Fruit fly (Drosophila melanogaster) whole organism, embryonic: ENCODE results near the gene kay.

Source experiments
- ATbp ChIP-seq: fragments of 200-800 bp; sonication (Bioruptor generic); optimal IDR thresholded peaks from 2 replicates; lab custom pipeline; 2017; ENCODE audit warnings: missing biosample characterization, mild to moderate bottlenecking, missing genetic modification characterization, missing genetic modification reagents
- Adf1 ChIP-seq: fragments of 200-800 bp; sonication (Bioruptor generic); IDR thresholded peaks from 2 replicates; pipeline ENCODE4 v1.3.6; 2022; ENCODE audit warnings: missing biosample characterization, missing genetic modification characterization
- Antp ChIP-seq: fragments of 200-800 bp; sonication (Bioruptor generic); optimal IDR thresholded peaks from 3 replicates; lab custom pipeline; 2016; ENCODE audit warnings: missing biosample characterization, missing genetic modification characterization
- Asciz ChIP-seq: fragments of 200-800 bp; sonication (Bioruptor generic); optimal IDR thresholded peaks from 2 replicates; lab custom pipeline; 2017; ENCODE audit warnings: missing biosample characterization, mild to moderate bottlenecking, missing genetic modification characterization, missing genetic modification reagents
- BEAF-32 ChIP-seq: fragments of 200-800 bp; sonication (Bioruptor generic); optimal IDR thresholded peaks from 3 replicates; lab custom pipeline; 2017; ENCODE audit warnings: missing biosample characterization, missing genetic modification characterization, mild to moderate bottlenecking, moderate library complexity, missing genetic modification reagents
- BtbVII ChIP-seq: fragments of 200-800 bp; sonication (Bioruptor generic); optimal IDR thresholded peaks from 3 replicates; lab custom pipeline; 2017; ENCODE audit warnings: missing biosample characterization, mild to moderate bottlenecking, missing genetic modification characterization
- CG10267 ChIP-seq: fragments of 200-800 bp; sonication (Bioruptor generic); optimal IDR thresholded peaks from 2 replicates; lab custom pipeline; 2018; ENCODE audit warnings: missing biosample characterization, mild to moderate bottlenecking, missing genetic modification characterization, moderate library complexity
- CG17829 ChIP-seq: fragments of 200-800 bp; optimal IDR thresholded peaks from 2 replicates; lab custom pipeline; 2019; ENCODE audit warnings: missing biosample characterization, mild to moderate bottlenecking, missing genetic modification characterization, moderate library complexity
- CG18011 ChIP-seq: fragments of 200-800 bp; sonication (Bioruptor generic); optimal IDR thresholded peaks from 2 replicates; lab custom pipeline; 2017; ENCODE audit warnings: missing biosample characterization, missing genetic modification characterization, mild to moderate bottlenecking, moderate library complexity, missing genotype
- CG18262 ChIP-seq: fragments of 200-800 bp; optimal IDR thresholded peaks from 3 replicates; lab custom pipeline; 2019; ENCODE audit warnings: missing biosample characterization, mild to moderate bottlenecking, missing genetic modification characterization, moderate library complexity
- CG18599 ChIP-seq: fragments of 200-800 bp; sonication (Bioruptor generic); optimal IDR thresholded peaks from 3 replicates; lab custom pipeline; 2017; ENCODE audit warnings: missing biosample characterization, missing genetic modification characterization, mild to moderate bottlenecking, moderate library complexity, missing genetic modification reagents
- CG31365 ChIP-seq: fragments of 200-800 bp; sonication (Bioruptor generic); optimal IDR thresholded peaks from 2 replicates; lab custom pipeline; 2018; ENCODE audit warnings: missing biosample characterization, mild to moderate bottlenecking, missing genetic modification characterization
- CG3281 ChIP-seq: fragments of 200-800 bp; sonication (Bioruptor generic); optimal IDR thresholded peaks from 3 replicates; lab custom pipeline; 2017; ENCODE audit warnings: missing biosample characterization, mild to moderate bottlenecking, missing genetic modification characterization
- CG33213 ChIP-seq: fragments of 200-800 bp; sonication (Bioruptor generic); optimal IDR thresholded peaks from 3 replicates; lab custom pipeline; 2016; ENCODE audit warnings: missing biosample characterization, missing genetic modification characterization
- CG43689 ChIP-seq: fragments of 200-800 bp; sonication (Bioruptor generic); IDR thresholded peaks from 2 replicates; pipeline ENCODE4 v1.3.6; 2022; ENCODE audit warnings: missing biosample characterization, missing genetic modification characterization
- CG6765 ChIP-seq: fragments of 200-800 bp; sonication (Bioruptor generic); optimal IDR thresholded peaks from 3 replicates; lab custom pipeline; 2017; ENCODE audit warnings: missing biosample characterization, mild to moderate bottlenecking, missing genetic modification characterization
- CG7987 ChIP-seq: fragments of 200-800 bp; sonication (Bioruptor generic); optimal IDR thresholded peaks from 2 replicates; lab custom pipeline; 2018; ENCODE audit warnings: missing biosample characterization, mild to moderate bottlenecking, missing genetic modification characterization, moderate library complexity
- CG8281 ChIP-seq: fragments of 200-800 bp; sonication (Bioruptor generic); optimal IDR thresholded peaks from 2 replicates; lab custom pipeline; 2018; ENCODE audit warnings: missing biosample characterization, mild to moderate bottlenecking, missing genetic modification characterization, moderate library complexity
- CG9932 ChIP-seq: fragments of 200-800 bp; sonication (Bioruptor generic); IDR thresholded peaks from 2 replicates; pipeline ENCODE4 v1.3.6; 2022; ENCODE audit warnings: missing biosample characterization, missing genetic modification characterization
- Dip3 ChIP-seq: fragments of 200-800 bp; sonication (Bioruptor generic); optimal IDR thresholded peaks from 3 replicates; lab custom pipeline; 2016; ENCODE audit warnings: missing biosample characterization, missing genetic modification characterization
- Dref ChIP-seq: fragments of 200-800 bp; sonication (Bioruptor generic); IDR thresholded peaks from 2 replicates; pipeline ENCODE4 v1.3.6; 2022; ENCODE audit warnings: missing biosample characterization, missing genetic modification characterization
- Eip74EF ChIP-seq, 2 experiments: fragments of 200-800 bp in 1 of 2; fragments of >200 bp in 1 of 2; sonication (Bioruptor generic) in 1 of 2; optimal IDR thresholded peaks; 2 replicates each; lab custom pipeline; 2017 to 2019; ENCODE audit warnings: missing biosample characterization in 2 of 2, missing genetic modification characterization in 2 of 2, mild to moderate bottlenecking in 1 of 2, moderate library complexity in 1 of 2
- Ets65A ChIP-seq: fragments of 200-800 bp; sonication (Bioruptor generic); peaks from one replicate; lab custom pipeline; 2016; ENCODE audit warnings: missing biosample characterization, missing genetic modification characterization
- HHEX ChIP-seq: fragments of 200-800 bp; sonication (Bioruptor generic); optimal IDR thresholded peaks from 3 replicates; lab custom pipeline; 2017; ENCODE audit warnings: missing biosample characterization, mild to moderate bottlenecking, missing genetic modification characterization, missing genetic modification reagents
- Hr78 ChIP-seq, 2 experiments: fragments of 200-800 bp in 1 of 2; fragments of >200 bp in 1 of 2; sonication (Bioruptor generic) in 1 of 2; optimal IDR thresholded peaks; 2 replicates each; lab custom pipeline; 2017 to 2019; ENCODE audit warnings: missing biosample characterization in 2 of 2, missing genetic modification characterization in 2 of 2, mild to moderate bottlenecking in 1 of 2, moderate library complexity in 1 of 2
- Max ChIP-seq: fragments of 200-800 bp; sonication (Bioruptor generic); optimal IDR thresholded peaks from 2 replicates; lab custom pipeline; 2016; ENCODE audit warnings: missing biosample characterization, mild to moderate bottlenecking, missing genetic modification characterization
- Mes4 ChIP-seq: fragments of 200-800 bp; sonication (Bioruptor generic); optimal IDR thresholded peaks from 2 replicates; lab custom pipeline; 2016; ENCODE audit warnings: missing biosample characterization, missing genetic modification characterization
- Myb ChIP-seq: fragments of 200-800 bp; sonication (Bioruptor generic); optimal IDR thresholded peaks from 2 replicates; lab custom pipeline; 2016; ENCODE audit warnings: missing biosample characterization, missing genetic modification characterization
- NK7.1 ChIP-seq: fragments of 200-800 bp; sonication (Bioruptor generic); optimal IDR thresholded peaks from 3 replicates; lab custom pipeline; 2016; ENCODE audit warnings: missing biosample characterization, missing genetic modification characterization
- Sox100B ChIP-seq: fragments of 200-800 bp; sonication (Bioruptor generic); optimal IDR thresholded peaks from 3 replicates; lab custom pipeline; 2018; ENCODE audit warnings: missing biosample characterization, mild to moderate bottlenecking, missing genetic modification characterization
- Spps ChIP-seq: fragments of 200-800 bp; sonication (Bioruptor generic); optimal IDR thresholded peaks from 2 replicates; lab custom pipeline; 2018; ENCODE audit warnings: missing biosample characterization, mild to moderate bottlenecking, missing genetic modification characterization
- Sry-β ChIP-seq: fragments of 200-800 bp; sonication (Bioruptor generic); optimal IDR thresholded peaks from 2 replicates; lab custom pipeline; 2018; ENCODE audit warnings: missing biosample characterization, mild to moderate bottlenecking, missing genetic modification characterization, moderate library complexity
- Sry-δ ChIP-seq: fragments of 200-800 bp; sonication (Bioruptor generic); optimal IDR thresholded peaks from 2 replicates; lab custom pipeline; 2016; ENCODE audit warnings: missing biosample characterization, missing genetic modification characterization
- ato ChIP-seq: fragments of 200-800 bp; sonication (Bioruptor generic); IDR thresholded peaks from 2 replicates; pipeline ENCODE4 v1.3.6; 2022; ENCODE audit warnings: missing biosample characterization, missing genetic modification characterization; ENCODE audit not compliant: partially characterized antibody
- bowl ChIP-seq: fragments of 200-800 bp; sonication (Bioruptor generic); IDR thresholded peaks from 2 replicates; pipeline ENCODE4 v1.3.6; 2022; ENCODE audit warnings: missing biosample characterization, missing genetic modification characterization
- cato ChIP-seq: fragments of 200-800 bp; sonication (Bioruptor generic); optimal IDR thresholded peaks from 2 replicates; lab custom pipeline; 2016; ENCODE audit warnings: missing biosample characterization, missing genetic modification characterization, borderline replicate concordance
- dm ChIP-seq: fragments of 200-800 bp; sonication (Bioruptor generic); optimal IDR thresholded peaks from 3 replicates; lab custom pipeline; 2016; ENCODE audit warnings: missing biosample characterization, missing genetic modification characterization
- dmrt99B ChIP-seq: fragments of 200-800 bp; sonication (Bioruptor generic); optimal IDR thresholded peaks from 2 replicates; lab custom pipeline; 2018; ENCODE audit warnings: missing biosample characterization, mild to moderate bottlenecking, missing genetic modification characterization, moderate library complexity
- grau ChIP-seq: fragments of 200-800 bp; optimal IDR thresholded peaks from 3 replicates; lab custom pipeline; 2019; ENCODE audit warnings: missing biosample characterization, mild to moderate bottlenecking, missing genetic modification characterization, moderate library complexity
- kni ChIP-seq: fragments of 200-800 bp; sonication (Bioruptor generic); optimal IDR thresholded peaks from 3 replicates; lab custom pipeline; 2017; ENCODE audit warnings: mild to moderate bottlenecking, missing biosample characterization, missing genetic modification reagents, missing genetic modification characterization
- lmd ChIP-seq: fragments of 200-800 bp; sonication (Bioruptor generic); IDR thresholded peaks from 2 replicates; pipeline ENCODE4 v1.3.6; 2022; ENCODE audit warnings: missing biosample characterization, missing genetic modification characterization
- lov ChIP-seq, 2 experiments: fragments of 200-800 bp in 1 of 2; fragments of >200 bp in 1 of 2; sonication (Bioruptor generic) in 1 of 2; IDR thresholded peaks in 1 of 2; optimal IDR thresholded peaks in 1 of 2; 2 replicates in 1 of 2; 3 replicates in 1 of 2; pipeline versions ENCODE4 v1.3.6 to Lab custom; 2017 to 2022; ENCODE audit warnings: missing biosample characterization in 1 of 2, missing genetic modification characterization in 1 of 2
- mam ChIP-seq: fragments of 200-800 bp; sonication (Bioruptor generic); optimal IDR thresholded peaks from 3 replicates; lab custom pipeline; 2016; ENCODE audit warnings: missing biosample characterization, missing genetic modification characterization
- pb ChIP-seq: fragments of 200-800 bp; sonication (Bioruptor generic); optimal IDR thresholded peaks from 3 replicates; lab custom pipeline; 2016; ENCODE audit warnings: missing biosample characterization, missing genetic modification characterization
- pnt ChIP-seq: fragments of 200-800 bp; sonication (Bioruptor generic); optimal IDR thresholded peaks from 3 replicates; lab custom pipeline; 2016; ENCODE audit warnings: missing biosample characterization, missing genetic modification characterization
- rib ChIP-seq: fragments of 200-800 bp; sonication (Bioruptor generic); IDR thresholded peaks from 2 replicates; pipeline ENCODE4 v1.3.6; 2022; ENCODE audit warnings: missing biosample characterization, missing genetic modification characterization
- ro ChIP-seq: fragments of 200-800 bp; sonication (Bioruptor generic); IDR thresholded peaks from 2 replicates; pipeline ENCODE4 v1.3.6; 2022; ENCODE audit warnings: missing biosample characterization, missing genetic modification characterization
- sim ChIP-seq: fragments of 200-800 bp; sonication (Bioruptor generic); IDR thresholded peaks from 2 replicates; pipeline ENCODE4 v1.3.6; 2022; ENCODE audit warnings: missing biosample characterization, missing genetic modification characterization
- tap ChIP-seq: fragments of 200-800 bp; optimal IDR thresholded peaks from 3 replicates; lab custom pipeline; 2019; ENCODE audit warnings: missing biosample characterization, mild to moderate bottlenecking, missing genetic modification characterization, moderate library complexity
- wor ChIP-seq: fragments of 200-800 bp; sonication (Bioruptor generic); IDR thresholded peaks from 2 replicates; pipeline ENCODE4 v1.3.6; 2022; ENCODE audit warnings: missing biosample characterization, missing genetic modification characterization

The kay gene

dm6 chr3R:29830925-29831324 is 65.1 kb downstream of the kay start (continued):
- TF ChIP-seq Eip74EF (GFP tag; optimal IDR thresholded peaks at IDR 0.05; lab: Kevin White, UChicago): peak in 1 of 2 experiments; percentile 37
- TF ChIP-seq Sry-β (GFP tag; lab: Kevin White, UChicago): peak; percentile 54
- peak; percentile 62 for TF ChIP-seq CG31365 (tag; lab: Kevin White, UChicago)
- TF ChIP-seq ato (GFP tag; lab: Robert Waterston, UW): no peak
- TF ChIP-seq Dref (GFP tag; lab: Robert Waterston, UW): no peak
- no peak for TF ChIP-seq CG9932
- TF ChIP-seq CG33213 (GFP tag; lab: Kevin White, UChicago): peak; percentile 24
- no peak for TF ChIP-seq NK7.1
- TF ChIP-seq CG6765 (GFP tag; lab: Kevin White, UChicago): peak; percentile 1
- TF ChIP-seq Spps: peak; percentile 63
- no peak for TF ChIP-seq Sry-δ (GFP tag; lab: Kevin White, UChicago)
- TF ChIP-seq BtbVII: peak; percentile 45
- TF ChIP-seq Max (GFP tag; lab: Kevin White, UChicago): no peak
- TF ChIP-seq Myb: no peak
- peak; percentile 70 for TF ChIP-seq CG18599 (GFP tag; lab: Kevin White, UChicago)
- peak; percentile 62 for TF ChIP-seq ATbp (GFP tag; lab: Kevin White, UChicago)
- no peak for TF ChIP-seq ro (GFP tag; lab: Robert Waterston, UW)
- no peak for TF ChIP-seq Ets65A (GFP tag; lab: Kevin White, UChicago)
- no peak for TF ChIP-seq BEAF-32 (GFP tag; lab: Kevin White, UChicago)
- peak; percentile 66 for TF ChIP-seq CG18262 (tag; lab: Kevin White, UChicago)
- TF ChIP-seq wor (GFP tag; lab: Robert Waterston, UW): no peak
- no peak for TF ChIP-seq pb (GFP tag; lab: Kevin White, UChicago)
- TF ChIP-seq CG17829 (tag; lab: Kevin White, UChicago): peak; percentile 30
- peak; percentile 43 for TF ChIP-seq HHEX (GFP tag; lab: Kevin White, UChicago)
- no peak for TF ChIP-seq lmd (GFP tag; lab: Robert Waterston, UW)
- TF ChIP-seq dm (GFP tag; lab: Kevin White, UChicago): no peak
- TF ChIP-seq CG3281 (GFP tag; lab: Kevin White, UChicago): peak; percentile 53
- no peak for TF ChIP-seq dmrt99B
- TF ChIP-seq CG10267 (tag; lab: Kevin White, UChicago): peak; percentile 48
- TF ChIP-seq lov (optimal IDR thresholded peaks at IDR 0.05; lab: Kevin White, UChicago): no peak
- no peak for TF ChIP-seq lov (GFP tag; IDR thresholded peaks at IDR 0.05; lab: Robert Waterston, UW)
- TF ChIP-seq Mes4 (GFP tag; lab: Kevin White, UChicago): no peak
- no peak for TF ChIP-seq Hr78 (GFP tag; optimal IDR thresholded peaks at IDR 0.05; lab: Kevin White, UChicago)
- no peak for TF ChIP-seq Dip3 (GFP tag; lab: Kevin White, UChicago)
- TF ChIP-seq CG7987: peak; percentile 79
- peak; percentile 29 for TF ChIP-seq CG8281 (tag; lab: Kevin White, UChicago)
- TF ChIP-seq rib (GFP tag; lab: Robert Waterston, UW): no peak
- no peak for TF ChIP-seq bowl (GFP tag; lab: Robert Waterston, UW)
- no peak for TF ChIP-seq Antp (GFP tag; lab: Kevin White, UChicago)
- no peak for TF ChIP-seq CG18011 (GFP tag; lab: Kevin White, UChicago)
- TF ChIP-seq Sox100B: no peak
- TF ChIP-seq cato (GFP tag; lab: Kevin White, UChicago): no peak
- peak; percentile 79 for TF ChIP-seq Asciz
- TF ChIP-seq Adf1 (GFP tag; lab: Robert Waterston, UW): no peak
- peak; percentile 59 for TF ChIP-seq tap (tag; lab: Kevin White, UChicago)
- no peak for TF ChIP-seq CG43689 (GFP tag; lab: Robert Waterston, UW)
- peak; percentile 82 for TF ChIP-seq kni (GFP tag; lab: Kevin White, UChicago)
- no peak for TF ChIP-seq mam (GFP tag; lab: Kevin White, UChicago)
- no peak for TF ChIP-seq grau (tag; lab: Kevin White, UChicago)
- TF ChIP-seq pnt (GFP tag; lab: Kevin White, UChicago): no peak
- TF ChIP-seq sim (GFP tag; lab: Robert Waterston, UW): no peak
